Worm (Caenorhabditis elegans) whole organism, L4/young adult: ENCODE results near the gene ptr-16.

Experiments used
- W03F9.2 ChIP-seq: fragments of 150-350 bp; optimal IDR thresholded peaks from 2 replicates; lab custom pipeline; 2014; ENCODE audit warnings: missing biosample characterization, missing genetic modification characterization
- him-1 ChIP-seq: sonication (generic microtip); optimal IDR thresholded peaks from 2 replicates; lab custom pipeline; 2016; ENCODE audit warnings: missing genotype, missing genetic modification reagents, missing genetic modification characterization, missing compliant biosample characterization

- TF ChIP-seq W03F9.2 = no peak
- peak; percentile 54 for TF ChIP-seq him-1 (tag; lab: Kevin White, UChicago)
These were observed 11.6 kb upstream of the ptr-16 start for ce11 chrV:1153925-1154324.
